Fruit fly (Drosophila melanogaster): ENCODE data around the gene Nmnat.

Gene Nmnat

dm6 chr3R:24983537-24984501 lies 38.8 kb downstream of the Nmnat start, which contains the start of gene tnc (continued):
- TF ChIP-seq CG17802 (tag; optimal IDR thresholded peaks at IDR 0.05) = no peak
- no peak; the same call in 1 of the 3 replicates for TF ChIP-seq CG11695 (GFP tag; IDR thresholded peaks at IDR 0.05)
- TF ChIP-seq eve (GFP tag; optimal IDR thresholded peaks at IDR 0.05) = peak in 1 of 2 experiments; percentile 73
- TF ChIP-seq nmo (GFP tag; optimal IDR thresholded peaks at IDR 0.05) = peak; percentile 73
- TF ChIP-seq CG8089 (GFP tag; optimal IDR thresholded peaks at IDR 0.05) = no peak
- peak; percentile 86 for TF ChIP-seq CG7556 (GFP tag; optimal IDR thresholded peaks at IDR 0.05)
- TF ChIP-seq corto (GFP tag; optimal IDR thresholded peaks at IDR 0.05) = peak; percentile 9
- TF ChIP-seq Fer2 (tag; optimal IDR thresholded peaks at IDR 0.05) = peak; percentile 15
- peak in 1 of 2 experiments; percentile 54 for TF ChIP-seq Dfd (GFP tag; optimal IDR thresholded peaks at IDR 0.05)
- TF ChIP-seq CG11504 (tag; optimal IDR thresholded peaks at IDR 0.05) = peak; percentile 82
- TF ChIP-seq seq (GFP tag; IDR thresholded peaks at IDR 0.05) = peak; percentile 35; the same call in 1 of the 2 replicates
- 0 out of 3 replicates have a peak, but pooled peaks have one; percentile 9 for TF ChIP-seq CG7357 (GFP tag; IDR thresholded peaks at IDR 0.05)
- no peak for TF ChIP-seq pros (GFP tag; optimal IDR thresholded peaks at IDR 0.05)
- peak; percentile 66 for TF ChIP-seq Oli (tag; optimal IDR thresholded peaks at IDR 0.05)
- no peak for TF ChIP-seq CG42726 (GFP tag; IDR thresholded peaks at IDR 0.05; ENCODE audit: partially characterized antibody)
- TF ChIP-seq CG5180 (GFP tag; optimal IDR thresholded peaks at IDR 0.05) = peak; percentile 97
- TF ChIP-seq CG5245 (GFP tag; optimal IDR thresholded peaks at IDR 0.05) = no peak
- TF ChIP-seq jing (GFP tag; optimal IDR thresholded peaks at IDR 0.05) = no peak
- no peak for TF ChIP-seq CrebB (tag; optimal IDR thresholded peaks at IDR 0.05)
- peak; percentile 56 for TF ChIP-seq CG10979 (tag; optimal IDR thresholded peaks at IDR 0.05)
- TF ChIP-seq gsb-n (tag; optimal IDR thresholded peaks at IDR 0.05) = peak; percentile 28
- TF ChIP-seq CG10321 (GFP tag; IDR thresholded peaks at IDR 0.05) = no peak
- peak; percentile 14 for TF ChIP-seq HmgZ (tag; optimal IDR thresholded peaks at IDR 0.05)
- TF ChIP-seq CG3281 (GFP tag; optimal IDR thresholded peaks at IDR 0.05) = peak; percentile 57
- TF ChIP-seq CG3847 (GFP tag; IDR thresholded peaks at IDR 0.05) = peak; percentile 40; the same call in 1 of the 2 replicates
- TF ChIP-seq CG32772 (GFP tag; IDR thresholded peaks at IDR 0.05) = 0 out of 2 replicates have a peak, but pooled peaks have one; percentile 23
- no peak for TF ChIP-seq Poxn (GFP tag; IDR thresholded peaks at IDR 0.05)
- no peak for TF ChIP-seq fru (optimal IDR thresholded peaks at IDR 0.05)
- no peak for TF ChIP-seq CG16863 (GFP tag; optimal IDR thresholded peaks at IDR 0.05)
- TF ChIP-seq da (GFP tag; optimal IDR thresholded peaks at IDR 0.05) = no peak
- TF ChIP-seq CG11456 (GFP tag; IDR thresholded peaks at IDR 0.05) = no peak
- peak; percentile 14 for TF ChIP-seq CG6654 (GFP tag; optimal IDR thresholded peaks at IDR 0.05)
- TF ChIP-seq scrt (GFP tag; optimal IDR thresholded peaks at IDR 0.05) = peak; percentile 67
- TF ChIP-seq Blimp-1 (GFP tag; optimal IDR thresholded peaks at IDR 0.05) = peak; percentile 47
- peak; percentile 27 for TF ChIP-seq CG15601 (tag; optimal IDR thresholded peaks at IDR 0.05)
- TF ChIP-seq CG17328 (GFP tag; IDR thresholded peaks at IDR 0.05) = no peak
- peak; percentile 75 for TF ChIP-seq row (GFP tag; IDR thresholded peaks at IDR 0.05)
- TF ChIP-seq ewg (GFP tag; optimal IDR thresholded peaks at IDR 0.05) = peak; percentile 68
- TF ChIP-seq Mad (GFP tag; optimal IDR thresholded peaks at IDR 0.05) = no peak
- TF ChIP-seq pnt (GFP tag; optimal IDR thresholded peaks at IDR 0.05) = no peak
